Worm (Caenorhabditis elegans) whole organism, early embryonic: Measurements from ENCODE around the gene C27C12.3.

Experiments used
- B0310.2 ChIP-seq: sonication (generic microtip); optimal IDR thresholded peaks from 2 replicates; lab custom pipeline; 2016; ENCODE audit warnings: mild to moderate bottlenecking, missing genetic modification characterization, missing compliant biosample characterization
- F13C5.2 ChIP-seq: sonication (generic microtip); optimal IDR thresholded peaks from 2 replicates; lab custom pipeline; 2017; ENCODE audit warnings: mild to moderate bottlenecking, missing genetic modification characterization, inconsistent platforms, missing compliant biosample characterization
- aly-1 ChIP-seq: sonication (generic microtip); optimal IDR thresholded peaks from 2 replicates; lab custom pipeline; 2016; ENCODE audit warnings: missing genetic modification characterization, missing compliant biosample characterization
- ama-1 ChIP-seq: fragments of 150-350 bp; optimal IDR thresholded peaks from 2 replicates; lab custom pipeline; 2014
- ceh-13 ChIP-seq: fragments of 200-800 bp; sonication (Bioruptor generic); optimal IDR thresholded peaks from 2 replicates; lab custom pipeline; 2018; ENCODE audit warnings: mild to moderate bottlenecking, missing genetic modification characterization, missing compliant biosample characterization
- ceh-36 ChIP-seq: sonication (generic microtip); optimal IDR thresholded peaks from 2 replicates; lab custom pipeline; 2016; ENCODE audit warnings: missing genetic modification characterization, inconsistent platforms, missing compliant biosample characterization
- ets-7 ChIP-seq: sonication (generic microtip); optimal IDR thresholded peaks from 2 replicates; lab custom pipeline; 2016; ENCODE audit warnings: missing genotype, missing genetic modification characterization, missing compliant biosample characterization
- flt-1 ChIP-seq: fragments of 200-800 bp; sonication (Bioruptor generic); IDR thresholded peaks from 2 replicates; pipeline ENCODE4 v1.3.6; 2022; ENCODE audit warnings: missing genetic modification characterization, missing compliant biosample characterization
- hmbx-1 ChIP-seq: sonication (generic microtip); optimal IDR thresholded peaks from 2 replicates; lab custom pipeline; 2016; ENCODE audit warnings: mild to moderate bottlenecking, missing genetic modification characterization, missing compliant biosample characterization
- hmg-4 ChIP-seq: fragments of 200-800 bp; sonication (Bioruptor generic); optimal IDR thresholded peaks from 2 replicates; lab custom pipeline; 2018; ENCODE audit warnings: mild to moderate bottlenecking, missing genetic modification characterization, missing compliant biosample characterization
- hnd-1 ChIP-seq: sonication (generic microtip); optimal IDR thresholded peaks from 2 replicates; lab custom pipeline; 2016; ENCODE audit warnings: missing genetic modification characterization, missing compliant biosample characterization
- pes-1 ChIP-seq: fragments of 200-800 bp; sonication (Bioruptor generic); IDR thresholded peaks from 2 replicates; pipeline ENCODE4 v1.3.6; 2022; ENCODE audit warnings: missing genetic modification reagents, missing genetic modification characterization, missing compliant biosample characterization
- scrt-1 ChIP-seq: fragments of 200-800 bp; sonication (Bioruptor generic); IDR thresholded peaks from 2 replicates; pipeline ENCODE4 v1.3.6; 2022; ENCODE audit warnings: missing genetic modification characterization, missing compliant biosample characterization
- sea-1 ChIP-seq: fragments of 200-800 bp; sonication (Bioruptor generic); conservative IDR thresholded peaks from 2 replicates; pipeline ENCODE4 v1.3.6; 2022; ENCODE audit warnings: missing genetic modification characterization, missing compliant biosample characterization
- tbx-11 ChIP-seq: fragments of 200-800 bp; sonication (Bioruptor generic); IDR thresholded peaks from 2 replicates; pipeline ENCODE4 v1.3.6; 2022; ENCODE audit warnings: missing genetic modification characterization, missing compliant biosample characterization
- tbx-37 ChIP-seq: fragments of 200-800 bp; sonication (Bioruptor generic); conservative IDR thresholded peaks from 2 replicates; pipeline ENCODE4 v1.3.6; 2022; ENCODE audit warnings: missing genetic modification reagents, missing genetic modification characterization, missing compliant biosample characterization
- tra-4 ChIP-seq: sonication (generic microtip); optimal IDR thresholded peaks from 2 replicates; lab custom pipeline; 2017; ENCODE audit warnings: missing genetic modification characterization, missing compliant biosample characterization

C27C12.3 gene

DNA sequence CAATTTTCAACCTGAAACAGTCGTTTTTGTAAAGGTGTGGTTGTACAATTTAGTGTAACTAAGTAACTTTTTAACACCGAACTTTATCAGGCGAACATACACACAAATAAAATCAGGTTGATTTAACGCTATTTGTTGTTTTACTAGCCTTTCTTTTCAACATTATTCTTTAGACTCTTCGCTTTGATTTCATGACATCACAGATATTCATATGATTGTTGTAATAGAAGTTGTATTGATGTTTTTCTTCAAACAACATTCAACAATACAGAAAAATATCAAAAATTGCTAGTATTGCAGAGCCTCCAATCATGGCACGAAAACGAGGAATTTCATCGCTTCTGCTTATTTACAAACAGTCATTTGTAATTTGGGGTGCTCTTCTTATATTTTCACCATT is 29.2 kb upstream of the C27C12.3 start, which contains the start of gene nac-1:
nac-1 (plus strand) TSS at position 301 of the 400 bp plus-strand sequence.
- TF ChIP-seq sea-1 (GFP tag; lab: Robert Waterston, UW) (no peak), hmg-4 (GFP tag; lab: Kevin White, UChicago) (no peak), B0310.2 (tag; lab: Kevin White, UChicago) (no peak), aly-1 (tag; lab: Kevin White, UChicago) (no peak), ceh-13 (GFP tag; lab: Kevin White, UChicago) (no peak), tbx-11 (GFP tag; lab: Robert Waterston, UW) (no peak), hnd-1 (no peak), hmbx-1 (no peak), ets-7 (tag; lab: Kevin White, UChicago) (no peak), ceh-36 (tag; lab: Kevin White, UChicago) (no peak), scrt-1 (no peak), tbx-37 (GFP tag; lab: Robert Waterston, UW) (no peak), pes-1 (GFP tag; lab: Robert Waterston, UW) (no peak), F13C5.2 (no peak), flt-1 (GFP tag; lab: Robert Waterston, UW) (no peak), ama-1 (no peak), tra-4 (no peak)

ce11 chrX:14894380-14894779 is 28.7 kb upstream of the C27C12.3 start:
- TF ChIP-seq ets-7 (tag; lab: Kevin White, UChicago) (no peak), tbx-11 (GFP tag; lab: Robert Waterston, UW) (no peak)

DNA sequence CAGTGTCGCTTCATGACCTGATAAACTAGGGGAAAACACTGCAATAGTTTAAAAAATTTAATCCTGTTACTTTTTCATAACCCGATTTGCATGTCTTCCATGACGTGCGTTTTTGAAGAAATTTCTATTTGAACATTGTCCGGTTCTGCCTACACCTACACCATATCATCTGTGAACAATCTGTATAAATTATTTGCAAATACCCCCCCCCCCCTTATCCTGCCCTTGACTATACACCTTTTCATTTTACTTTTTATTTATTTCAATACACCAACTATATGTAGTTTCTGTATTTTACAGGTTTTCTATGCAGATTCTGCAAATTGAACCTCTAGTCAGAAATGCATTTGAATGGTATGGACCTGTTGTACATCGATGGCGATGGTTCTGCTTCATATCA is 22.5 kb upstream of the C27C12.3 start, which contains the start of gene daf-6:
daf-6 (plus strand) TSS at position 301 of the 400 bp plus-strand sequence.
- TF ChIP-seq B0310.2 (tag; lab: Kevin White, UChicago) (no peak), tra-4 (no peak), sea-1 (GFP tag; lab: Robert Waterston, UW) (no peak), aly-1 (tag; lab: Kevin White, UChicago) (no peak), F13C5.2 (no peak), ets-7 (tag; lab: Kevin White, UChicago) (no peak), tbx-37 (GFP tag; lab: Robert Waterston, UW) (no peak), hnd-1 (no peak), hmbx-1 (no peak), tbx-11 (GFP tag; lab: Robert Waterston, UW) (no peak), scrt-1 (no peak), ceh-13 (GFP tag; lab: Kevin White, UChicago) (no peak)

- TF ChIP-seq ets-7 (tag; lab: Kevin White, UChicago), result no peak
- TF ChIP-seq tbx-37 (GFP tag; lab: Robert Waterston, UW), result no peak
- TF ChIP-seq scrt-1, result no peak
- no peak for TF ChIP-seq F13C5.2
- TF ChIP-seq pes-1 (GFP tag; lab: Robert Waterston, UW), result no peak
- no peak for TF ChIP-seq flt-1 (GFP tag; lab: Robert Waterston, UW)
- no peak for TF ChIP-seq ceh-36 (tag; lab: Kevin White, UChicago)
- TF ChIP-seq ceh-13 (GFP tag; lab: Kevin White, UChicago), result no peak
- TF ChIP-seq hmg-4 (GFP tag; lab: Kevin White, UChicago), result no peak
- no peak for TF ChIP-seq tra-4
- TF ChIP-seq hnd-1, result no peak
- no peak for TF ChIP-seq hmbx-1
- no peak for TF ChIP-seq tbx-11 (GFP tag; lab: Robert Waterston, UW)
These were observed 20.2 kb upstream of the C27C12.3 start for ce11 chrX:14885855-14886254.

DNA sequence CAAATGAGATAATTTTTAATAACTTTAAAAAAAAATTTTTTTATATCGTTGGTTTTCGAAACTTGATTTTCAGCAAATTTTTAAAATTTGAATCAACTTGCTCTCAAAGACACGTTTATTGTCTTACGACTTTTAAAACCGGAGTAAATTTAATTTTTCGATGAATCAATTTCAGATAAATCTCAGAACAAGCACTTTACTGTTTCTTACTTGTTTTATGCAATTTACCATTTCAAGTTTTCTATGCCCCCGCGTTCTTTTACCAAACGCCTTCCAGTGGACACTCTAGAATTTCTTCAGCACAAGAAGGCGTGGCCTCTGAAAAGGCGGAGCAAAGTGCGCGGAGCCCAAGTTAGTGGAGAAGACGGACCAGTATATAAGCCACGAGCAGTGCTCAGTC is 15.5 kb upstream of the C27C12.3 start, which contains the start of gene flp-8:
flp-8 (plus strand) TSS at position 301 of the 400 bp plus-strand sequence.
- no peak for TF ChIP-seq tra-4
- no peak for TF ChIP-seq ama-1
- TF ChIP-seq pes-1 (GFP tag; lab: Robert Waterston, UW), result no peak
- TF ChIP-seq tbx-37 (GFP tag; lab: Robert Waterston, UW), result no peak
- no peak for TF ChIP-seq ets-7 (tag; lab: Kevin White, UChicago)

DNA sequence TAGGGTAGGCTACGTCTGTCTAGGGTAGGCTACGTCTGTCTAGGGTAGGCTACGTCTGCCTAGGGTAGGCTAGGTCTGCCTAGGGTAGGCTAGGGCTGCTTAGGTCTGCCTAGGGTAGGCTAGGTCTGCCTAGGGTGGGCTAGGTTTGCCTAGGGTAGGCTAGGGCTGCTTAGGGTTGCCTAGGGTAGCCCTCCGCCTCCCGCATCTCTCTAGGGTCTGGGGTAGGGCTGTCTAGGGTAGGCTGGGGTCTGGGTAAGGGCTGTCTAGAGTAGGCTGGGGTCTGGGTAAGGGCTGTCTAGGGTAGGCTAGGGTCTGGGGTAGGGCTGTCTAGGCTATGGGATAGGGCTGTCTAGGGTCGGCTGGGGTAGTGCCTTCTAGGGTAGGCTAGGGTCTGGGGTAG is 12.0 kb upstream of the C27C12.3 start:
- TF ChIP-seq scrt-1, result no peak
- no peak for TF ChIP-seq ets-7 (tag; lab: Kevin White, UChicago)
- no peak for TF ChIP-seq ceh-13 (GFP tag; lab: Kevin White, UChicago)
- no peak for TF ChIP-seq aly-1 (tag; lab: Kevin White, UChicago)
- TF ChIP-seq hmbx-1, result no peak
- no peak for TF ChIP-seq B0310.2 (tag; lab: Kevin White, UChicago)

- TF ChIP-seq ceh-36 (tag; lab: Kevin White, UChicago) (no peak), scrt-1 (no peak), B0310.2 (tag; lab: Kevin White, UChicago) (no peak), hmg-4 (GFP tag; lab: Kevin White, UChicago) (no peak), ets-7 (tag; lab: Kevin White, UChicago) (no peak), F13C5.2 (no peak), ama-1 (no peak), sea-1 (GFP tag; lab: Robert Waterston, UW) (no peak), tra-4 (no peak), aly-1 (tag; lab: Kevin White, UChicago) (no peak), tbx-37 (GFP tag; lab: Robert Waterston, UW) (no peak), hmbx-1 (no peak), hnd-1 (no peak), tbx-11 (GFP tag; lab: Robert Waterston, UW) (no peak), flt-1 (GFP tag; lab: Robert Waterston, UW) (no peak)
These were observed 10.0 kb upstream of the C27C12.3 start, which contains the start of gene sssh-1 for ce11 chrX:14875668-14876067. Gene sssh-1, plus strand, starts transcription at chrX:14875968.

- TF ChIP-seq tbx-37 (GFP tag; lab: Robert Waterston, UW) (no peak), ama-1 (no peak), tra-4 (no peak), flt-1 (GFP tag; lab: Robert Waterston, UW) (no peak), sea-1 (GFP tag; lab: Robert Waterston, UW) (no peak), tbx-11 (GFP tag; lab: Robert Waterston, UW) (no peak)
These were observed 7.3 kb upstream of the C27C12.3 start, which contains the start of gene F31F6.3 for ce11 chrX:14872817-14873469. Gene F31F6.3, minus strand, starts transcription at chrX:14872867.
